Worm (Caenorhabditis elegans): ENCODE measurements around the gene prdh-1.

DNA sequence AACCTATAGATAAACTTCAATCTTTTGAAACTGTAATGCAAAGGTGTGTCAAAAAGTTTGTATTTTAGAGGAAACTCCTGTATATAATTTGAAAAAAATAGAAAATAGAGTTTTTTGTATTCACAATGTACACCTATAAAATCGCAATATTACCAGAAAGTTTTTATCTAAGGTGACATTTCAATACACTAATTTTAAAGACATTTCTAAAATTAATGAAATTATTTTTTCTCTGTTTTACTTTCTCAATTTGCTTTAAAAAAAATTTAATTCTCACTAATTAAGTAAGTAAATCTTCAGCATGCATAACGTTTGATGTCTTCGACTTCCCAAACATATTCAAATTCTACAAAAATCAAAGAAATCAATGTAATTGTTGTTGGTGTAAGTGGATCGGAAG is 48.8 kb downstream of the prdh-1 start, which contains the start of gene rga-5:
- TF ChIP-seq W03F9.2 (tag; optimal IDR thresholded peaks at IDR 0.05): no peak
- no peak for TF ChIP-seq dao-5 (tag; optimal IDR thresholded peaks at IDR 0.05)
